Fruit fly (Drosophila melanogaster) whole organism, embryonic: ENCODE results near the gene Mgat4a.

ENCODE experiments used
- CG1024 ChIP-seq: fragments of 200-800 bp; sonication (Bioruptor generic); IDR thresholded peaks from 2 replicates; pipeline ENCODE4 v1.3.6; 2022; ENCODE audit warnings: missing biosample characterization, missing genetic modification characterization
- CG10274 ChIP-seq: fragments of 200-800 bp; sonication (Bioruptor generic); optimal IDR thresholded peaks from 3 replicates; lab custom pipeline; 2017; ENCODE audit warnings: missing biosample characterization, mild to moderate bottlenecking, missing genetic modification characterization
- CG10462 ChIP-seq: fragments of 200-800 bp; sonication (Bioruptor generic); optimal IDR thresholded peaks from 2 replicates; lab custom pipeline; 2016; ENCODE audit warnings: missing biosample characterization, missing genetic modification characterization
- CG11695 ChIP-seq: fragments of 200-800 bp; sonication (Bioruptor generic); IDR thresholded peaks from 3 replicates; pipeline ENCODE4 v1.3.6; 2022; ENCODE audit warnings: missing biosample characterization, missing genetic modification characterization
- CG12219 ChIP-seq: fragments of 200-800 bp; sonication (Bioruptor generic); optimal IDR thresholded peaks from 3 replicates; lab custom pipeline; 2018; ENCODE audit warnings: missing biosample characterization, mild to moderate bottlenecking, missing genetic modification characterization
- CG12236 ChIP-seq: fragments of 200-800 bp; sonication (Bioruptor generic); optimal IDR thresholded peaks from 2 replicates; lab custom pipeline; 2016; ENCODE audit warnings: missing biosample characterization, missing genetic modification characterization
- CG12769 ChIP-seq: fragments of 200-800 bp; sonication (Bioruptor generic); optimal IDR thresholded peaks from 2 replicates; lab custom pipeline; 2019; ENCODE audit warnings: missing biosample characterization, mild to moderate bottlenecking, missing genetic modification characterization, moderate library complexity
- CG13424 ChIP-seq: fragments of 200-800 bp; sonication (Bioruptor generic); optimal IDR thresholded peaks from 2 replicates; lab custom pipeline; 2019; ENCODE audit warnings: missing biosample characterization, mild to moderate bottlenecking, missing genetic modification characterization, moderate library complexity
- CG14860 ChIP-seq: fragments of 200-800 bp; sonication (Bioruptor generic); IDR thresholded peaks from 3 replicates; pipeline ENCODE4 v1.3.6; 2022; ENCODE audit warnings: missing biosample characterization, missing genetic modification characterization; ENCODE audit not compliant: partially characterized antibody
- CG16863 ChIP-seq: fragments of 200-800 bp; sonication (Bioruptor generic); optimal IDR thresholded peaks from 3 replicates; lab custom pipeline; 2016; ENCODE audit warnings: missing biosample characterization, missing genetic modification characterization
- CG17612 ChIP-seq: fragments of 200-800 bp; sonication (Bioruptor generic); IDR thresholded peaks from 2 replicates; pipeline ENCODE4 v1.3.6; 2022; ENCODE audit warnings: missing biosample characterization, missing genetic modification characterization
- CG17912 ChIP-seq: fragments of 200-800 bp; sonication (Bioruptor generic); optimal IDR thresholded peaks from 2 replicates; lab custom pipeline; 2018; ENCODE audit warnings: missing biosample characterization, mild to moderate bottlenecking, missing genetic modification characterization
- CG18599 ChIP-seq: fragments of 200-800 bp; sonication (Bioruptor generic); optimal IDR thresholded peaks from 3 replicates; lab custom pipeline; 2017; ENCODE audit warnings: missing biosample characterization, missing genetic modification characterization, mild to moderate bottlenecking, moderate library complexity, missing genetic modification reagents
- CG2202 ChIP-seq: fragments of 200-800 bp; sonication (Bioruptor generic); optimal IDR thresholded peaks from 2 replicates; lab custom pipeline; 2018; ENCODE audit warnings: missing biosample characterization, mild to moderate bottlenecking, missing genetic modification characterization
- CG30020 ChIP-seq: fragments of 200-800 bp; optimal IDR thresholded peaks from 2 replicates; lab custom pipeline; 2019; ENCODE audit warnings: missing biosample characterization, mild to moderate bottlenecking, missing genetic modification characterization, moderate library complexity
- CG32772 ChIP-seq: fragments of 200-800 bp; sonication (Bioruptor generic); IDR thresholded peaks from 2 replicates; pipeline ENCODE4 v1.3.6; 2022; ENCODE audit warnings: missing biosample characterization, missing genetic modification characterization
- CG6175 ChIP-seq: fragments of 200-800 bp; sonication (Bioruptor generic); IDR thresholded peaks from 3 replicates; pipeline ENCODE4 v1.3.6; 2022; ENCODE audit warnings: missing biosample characterization, missing genetic modification characterization
- CG7928 ChIP-seq: fragments of 200-800 bp; sonication (Bioruptor generic); optimal IDR thresholded peaks from 2 replicates; lab custom pipeline; 2017; ENCODE audit warnings: missing biosample characterization, mild to moderate bottlenecking, missing genetic modification characterization
- CG7987 ChIP-seq: fragments of 200-800 bp; sonication (Bioruptor generic); optimal IDR thresholded peaks from 2 replicates; lab custom pipeline; 2018; ENCODE audit warnings: missing biosample characterization, mild to moderate bottlenecking, missing genetic modification characterization, moderate library complexity
- CkIIα-i1 ChIP-seq: fragments of 200-800 bp; sonication (Bioruptor generic); IDR thresholded peaks from 2 replicates; pipeline ENCODE4 v1.3.6; 2022; ENCODE audit warnings: missing biosample characterization, missing genetic modification characterization
- Dbx ChIP-seq: fragments of 200-800 bp; sonication (Bioruptor generic); IDR thresholded peaks from 3 replicates; pipeline ENCODE4 v1.3.6; 2022; ENCODE audit warnings: missing biosample characterization, missing genetic modification characterization
- ERR ChIP-seq: fragments of 200-800 bp; sonication (Bioruptor generic); optimal IDR thresholded peaks from 2 replicates; lab custom pipeline; 2016; ENCODE audit warnings: missing biosample characterization, missing genetic modification characterization
- Gug ChIP-seq: fragments of 200-800 bp; sonication (Bioruptor generic); IDR thresholded peaks from 4 replicates; pipeline ENCODE4 v1.3.6; 2022; ENCODE audit warnings: missing biosample characterization, missing genetic modification characterization
- Hand ChIP-seq: fragments of 200-800 bp; sonication (Bioruptor generic); optimal IDR thresholded peaks from 2 replicates; lab custom pipeline; 2017; ENCODE audit warnings: mild to moderate bottlenecking, missing biosample characterization, missing genetic modification reagents, missing genetic modification characterization
- Hmr ChIP-seq: fragments of 200-800 bp; sonication (Bioruptor generic); optimal IDR thresholded peaks from 3 replicates; lab custom pipeline; 2017; ENCODE audit warnings: mild to moderate bottlenecking, missing biosample characterization, missing genetic modification reagents, missing genetic modification characterization
- Lhr ChIP-seq: fragments of 200-800 bp; sonication (Bioruptor generic); optimal IDR thresholded peaks from 3 replicates; lab custom pipeline; 2017; ENCODE audit warnings: mild to moderate bottlenecking, missing biosample characterization, missing genetic modification reagents, missing genetic modification characterization
- Mad ChIP-seq: fragments of 200-800 bp; sonication (Bioruptor generic); optimal IDR thresholded peaks from 2 replicates; lab custom pipeline; 2016; ENCODE audit warnings: missing biosample characterization, missing genetic modification characterization
- Meics ChIP-seq: fragments of 200-800 bp; sonication (Bioruptor generic); optimal IDR thresholded peaks from 2 replicates; lab custom pipeline; 2017; ENCODE audit warnings: missing biosample characterization, mild to moderate bottlenecking, missing genetic modification characterization
- NC2α ChIP-seq: fragments of 200-800 bp; sonication (Bioruptor generic); optimal IDR thresholded peaks from 2 replicates; lab custom pipeline; 2016; ENCODE audit warnings: missing biosample characterization, missing genetic modification characterization
- Rfx ChIP-seq: fragments of 200-800 bp; sonication (Bioruptor generic); IDR thresholded peaks from 2 replicates; pipeline ENCODE4 v1.3.6; 2022; ENCODE audit warnings: missing biosample characterization, missing genetic modification characterization
- Stat92E ChIP-seq, 3 experiments: fragments of >200 bp in 2 of 3; fragments of 200-800 bp in 1 of 3; sonication (Bioruptor generic) in 1 of 3; optimal IDR thresholded peaks; 2 replicates each; lab custom pipeline; 2017 to 2019; ENCODE audit warnings: missing biosample characterization in 3 of 3, missing genetic modification characterization in 3 of 3, mild to moderate bottlenecking in 1 of 3, moderate library complexity in 1 of 3
- abd-A ChIP-seq: fragments of 200-800 bp; sonication (Bioruptor generic); optimal IDR thresholded peaks from 3 replicates; lab custom pipeline; 2019; ENCODE audit warnings: missing biosample characterization, mild to moderate bottlenecking, missing genetic modification characterization, moderate library complexity
- ac ChIP-seq: fragments of 200-800 bp; sonication (Bioruptor generic); optimal IDR thresholded peaks from 3 replicates; lab custom pipeline; 2017; ENCODE audit warnings: missing biosample characterization, mild to moderate bottlenecking, missing genetic modification characterization
- al ChIP-seq: fragments of 200-800 bp; sonication (Bioruptor generic); IDR thresholded peaks from 2 replicates; pipeline ENCODE4 v1.3.6; 2022; ENCODE audit warnings: missing biosample characterization, missing genetic modification characterization
- aop ChIP-seq: fragments of 200-800 bp; sonication (Bioruptor generic); IDR thresholded peaks from 2 replicates; pipeline ENCODE4 v1.3.6; 2022; ENCODE audit warnings: missing biosample characterization, missing genetic modification characterization
- ap ChIP-seq: fragments of 200-800 bp; sonication (Bioruptor generic); IDR thresholded peaks from 2 replicates; pipeline ENCODE4 v1.3.6; 2022; ENCODE audit warnings: missing biosample characterization, missing genetic modification characterization
- cad ChIP-seq: fragments of >200 bp; optimal IDR thresholded peaks from 2 replicates; lab custom pipeline; 2017; ENCODE audit warnings: missing biosample characterization, missing genetic modification characterization
- dm ChIP-seq: fragments of 200-800 bp; sonication (Bioruptor generic); optimal IDR thresholded peaks from 3 replicates; lab custom pipeline; 2016; ENCODE audit warnings: missing biosample characterization, missing genetic modification characterization
- esg ChIP-seq: fragments of 200-800 bp; sonication (Bioruptor generic); conservative IDR thresholded peaks from 2 replicates; pipeline ENCODE4 v1.3.6; 2022; ENCODE audit warnings: missing biosample characterization, missing genetic modification characterization
- gcm ChIP-seq: fragments of 200-800 bp; sonication (Bioruptor generic); optimal IDR thresholded peaks from 2 replicates; lab custom pipeline; 2019; ENCODE audit warnings: missing biosample characterization, mild to moderate bottlenecking, missing genetic modification characterization, moderate library complexity
- gem ChIP-seq: fragments of 200-800 bp; sonication (Bioruptor generic); optimal IDR thresholded peaks from 2 replicates; lab custom pipeline; 2019; ENCODE audit warnings: missing biosample characterization, mild to moderate bottlenecking, missing genetic modification characterization, moderate library complexity
- h ChIP-seq: fragments of >200 bp; optimal IDR thresholded peaks from 2 replicates; lab custom pipeline; 2017
- hb ChIP-seq: fragments of 200-800 bp; sonication (Bioruptor generic); IDR thresholded peaks from 3 replicates; pipeline ENCODE4 v1.3.6; 2022; ENCODE audit warnings: missing biosample characterization, missing genetic modification characterization; ENCODE audit not compliant: partially characterized antibody
- ind ChIP-seq: fragments of 200-800 bp; sonication (Bioruptor generic); optimal IDR thresholded peaks from 3 replicates; lab custom pipeline; 2016; ENCODE audit warnings: missing biosample characterization, missing genetic modification characterization
- otp ChIP-seq: fragments of 200-800 bp; sonication (Bioruptor generic); IDR thresholded peaks from 3 replicates; pipeline ENCODE4, ENCODE4 v1.3.6; 2022; ENCODE audit warnings: missing biosample characterization, missing genetic modification characterization
- pb ChIP-seq: fragments of 200-800 bp; sonication (Bioruptor generic); optimal IDR thresholded peaks from 3 replicates; lab custom pipeline; 2016; ENCODE audit warnings: missing biosample characterization, missing genetic modification characterization
- pho ChIP-seq: fragments of 200-800 bp; sonication (Bioruptor generic); optimal IDR thresholded peaks from 2 replicates; lab custom pipeline; 2016; ENCODE audit warnings: missing biosample characterization, missing genetic modification characterization
- pnt ChIP-seq: fragments of 200-800 bp; sonication (Bioruptor generic); optimal IDR thresholded peaks from 3 replicates; lab custom pipeline; 2016; ENCODE audit warnings: missing biosample characterization, missing genetic modification characterization
- wek ChIP-seq: fragments of 200-800 bp; sonication (Bioruptor generic); optimal IDR thresholded peaks from 3 replicates; lab custom pipeline; 2018; ENCODE audit warnings: missing biosample characterization, mild to moderate bottlenecking, missing genetic modification characterization, moderate library complexity

Mgat4a gene

dm6 chr3L:14756724-14757463, 4.9 kb upstream of the Mgat4a start (continued):
- TF ChIP-seq Rfx (GFP tag; lab: Robert Waterston, UW) (peak; percentile 96), CG2202 (tag; lab: Kevin White, UChicago) (peak; percentile 44), CG1024 (GFP tag; lab: Robert Waterston, UW) (peak; percentile 79), ap (GFP tag; lab: Robert Waterston, UW) (peak; percentile 81), CG32772 (GFP tag; lab: Robert Waterston, UW) (peak; percentile 90), ind (peak; percentile 94), CG30020 (tag; lab: Kevin White, UChicago) (peak; percentile 26), abd-A (tag; lab: Kevin White, UChicago) (no peak), CG13424 (tag; lab: Kevin White, UChicago) (peak; percentile 87), CG11695 (peak; percentile 87), aop (GFP tag; lab: Robert Waterston, UW) (peak; percentile 66; the same call in 1 of the 2 replicates), esg (GFP tag; lab: Robert Waterston, UW) (peak; percentile 87), Hand (GFP tag; lab: Kevin White, UChicago) (peak; percentile 87), gcm (GFP tag; lab: Kevin White, UChicago) (peak; percentile 51), Gug (GFP tag; lab: Robert Waterston, UW) (peak; percentile 91), CG7928 (GFP tag; lab: Kevin White, UChicago) (peak; percentile 62), CG17612 (GFP tag; lab: Robert Waterston, UW) (peak; percentile 82), CG14860 (GFP tag; lab: Robert Waterston, UW) (no peak), otp (GFP tag; lab: Robert Waterston, UW) (peak; percentile 86), Dbx (GFP tag; lab: Robert Waterston, UW) (peak; percentile 95), Stat92E (GFP tag; optimal IDR thresholded peaks at IDR 0.05; lab: Kevin White, UChicago) (no peak), CG7987 (GFP tag; lab: Kevin White, UChicago) (peak; percentile 32), CG12219 (GFP tag; lab: Kevin White, UChicago) (peak; percentile 80), NC2α (GFP tag; lab: Kevin White, UChicago) (peak; percentile 77), Meics (peak; percentile 94), CG18599 (GFP tag; lab: Kevin White, UChicago) (peak; percentile 96), pb (GFP tag; lab: Kevin White, UChicago) (peak; percentile 93), dm (GFP tag; lab: Kevin White, UChicago) (peak; percentile 76), CkIIα-i1 (GFP tag; lab: Robert Waterston, UW) (peak; percentile 45; the same call in 1 of the 2 replicates), CG6175 (GFP tag; lab: Robert Waterston, UW) (peak; percentile 85), CG10462 (peak; percentile 78), al (GFP tag; lab: Robert Waterston, UW) (peak; percentile 88), Mad (peak; percentile 85), cad (GFP tag; lab: Kevin White, UChicago) (peak; percentile 27), CG12236 (peak; percentile 63), ERR (GFP tag; lab: Kevin White, UChicago) (peak; percentile 84), wek (peak; percentile 68), pnt (GFP tag; lab: Kevin White, UChicago) (peak; percentile 90), gem (tag; lab: Kevin White, UChicago) (peak; percentile 89), h (lab: Kevin White, UChicago) (no peak), hb (no peak), CG10274 (peak; percentile 80), ac (GFP tag; lab: Kevin White, UChicago) (peak; percentile 30), CG12769 (tag; lab: Kevin White, UChicago) (peak; percentile 97), Lhr (no peak), CG16863 (GFP tag; lab: Kevin White, UChicago) (peak; percentile 83), Hmr (peak; percentile 95), pho (peak; percentile 95), CG17912 (GFP tag; lab: Kevin White, UChicago) (peak; percentile 45)
